Worm (Caenorhabditis elegans) whole organism, dauer: ENCODE results near the gene skr-10.

Experiments
- unc-62 ChIP-seq: sonication (generic microtip); optimal IDR thresholded peaks from 2 replicates; lab custom pipeline; 2017; ENCODE audit warnings: missing biosample characterization, missing genetic modification reagents, missing genetic modification characterization

skr-10 gene

DNA sequence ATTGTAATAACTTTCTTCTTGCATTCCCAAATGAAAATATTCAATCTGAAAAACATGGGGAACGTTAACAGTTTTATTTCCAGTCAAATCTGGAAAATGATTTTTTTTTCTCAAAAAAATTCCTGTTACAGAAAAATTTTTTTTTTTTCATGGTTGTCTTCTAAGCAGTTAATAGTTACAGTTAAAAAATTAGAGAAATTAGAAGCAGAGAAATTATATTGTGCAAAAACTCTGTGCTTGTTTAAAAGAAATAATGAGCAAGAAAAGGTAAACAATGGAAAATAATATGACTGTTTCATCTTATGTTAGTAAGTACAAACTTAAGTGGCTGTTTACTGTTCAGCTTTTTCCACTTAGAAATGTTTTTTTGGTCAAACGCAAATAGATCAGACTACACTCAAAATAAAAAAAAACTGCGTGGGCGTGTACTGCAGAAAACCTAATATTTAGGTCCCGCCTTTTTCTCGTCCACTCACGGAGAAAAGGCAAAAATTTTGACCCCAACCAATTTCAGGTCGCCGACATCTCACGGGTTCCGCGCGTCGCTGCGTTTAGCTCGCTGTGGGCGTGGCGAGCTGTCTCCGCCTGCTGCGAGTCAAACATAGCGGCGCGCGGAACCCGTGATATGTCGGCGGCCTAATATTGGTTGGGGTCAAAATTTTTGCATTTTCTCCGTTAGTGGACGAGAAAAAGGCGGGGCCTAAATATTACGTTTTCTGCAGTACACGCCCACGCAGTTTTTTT, 4.4 kb downstream of the skr-10 start, which contains the start of gene ifas-3:
Gene ifas-3 (minus strand): TSS at position 51 of the 744 bp plus-strand sequence.
- TF ChIP-seq unc-62, result no peak

- no peak for TF ChIP-seq unc-62
Measured at ce11 chrIV:15951640-15952039, 5.0 kb downstream of the skr-10 start, which contains the start of gene Y105C5B.15. TSS of gene Y105C5B.15 (plus strand) at chrIV:15951936.

- TF ChIP-seq unc-62, result no peak
Measured at ce11 chrIV:15953689-15954088, 7.1 kb downstream of the skr-10 start.

ce11 chrIV:15955349-15955748, 8.7 kb downstream of the skr-10 start:
- no peak for TF ChIP-seq unc-62

ce11 chrIV:15961069-15961468, 14.5 kb downstream of the skr-10 start:
- TF ChIP-seq unc-62, result no peak

- TF ChIP-seq unc-62, result no peak
Measured at ce11 chrIV:15962219-15962762, 15.7 kb downstream of the skr-10 start, which contains the start of gene lgc-19. TSS of gene lgc-19 (minus strand) at chrIV:15962712.

ce11 chrIV:15962801-15963200, 16.2 kb downstream of the skr-10 start, which contains the start of gene Y105C5B.17:
TSS of gene Y105C5B.17 (plus strand) at chrIV:15963101.
- TF ChIP-seq unc-62, result no peak

DNA sequence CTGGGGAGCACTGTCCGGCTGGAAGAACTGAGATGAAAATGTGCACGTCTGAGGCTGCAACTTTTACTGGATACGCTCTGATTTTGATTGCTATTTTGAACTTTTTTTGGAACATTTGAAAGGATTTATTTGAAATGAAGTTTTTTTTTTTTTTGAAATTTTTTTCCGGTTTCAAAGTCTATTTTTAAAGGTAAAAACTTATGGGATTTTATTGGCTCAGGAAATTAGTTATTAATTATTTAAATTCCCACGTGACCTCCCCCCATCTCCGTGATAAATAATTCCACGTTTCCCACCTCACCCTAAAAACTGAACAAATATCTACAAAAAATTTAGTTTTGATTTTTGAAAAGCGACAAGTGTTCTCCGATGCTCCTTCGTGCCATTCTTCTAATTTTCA, 17.7 kb downstream of the skr-10 start, which contains the start of gene Y105C5B.18:
Gene Y105C5B.18 (plus strand): TSS at position 301 of the 400 bp plus-strand sequence.
- no peak for TF ChIP-seq unc-62

ce11 chrIV:15983920-15984631, 37.5 kb downstream of the skr-10 start, which contains the start of gene Y105C5B.19:
TSS of gene Y105C5B.19 (minus strand) at chrIV:15983970.
- no peak for TF ChIP-seq unc-62

DNA sequence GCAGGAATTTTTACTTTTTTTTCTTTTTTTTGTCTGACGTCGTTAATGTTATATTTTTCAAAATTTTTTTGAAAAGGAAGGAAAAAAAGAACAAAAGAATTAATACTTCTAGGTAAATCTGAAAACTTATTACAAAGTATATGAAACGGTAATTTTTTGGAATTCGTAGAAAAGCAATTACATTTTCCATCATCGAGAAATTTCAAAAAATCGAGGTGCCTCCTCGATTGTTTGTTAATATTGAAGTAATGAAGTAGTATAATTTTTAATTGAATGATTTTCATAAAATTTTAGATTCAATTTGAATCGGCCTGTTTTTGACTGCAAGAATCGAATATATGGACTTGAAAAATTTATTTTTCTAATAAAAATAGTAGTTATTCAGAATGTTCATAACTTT, 44.8 kb downstream of the skr-10 start:
- TF ChIP-seq unc-62, result no peak

DNA sequence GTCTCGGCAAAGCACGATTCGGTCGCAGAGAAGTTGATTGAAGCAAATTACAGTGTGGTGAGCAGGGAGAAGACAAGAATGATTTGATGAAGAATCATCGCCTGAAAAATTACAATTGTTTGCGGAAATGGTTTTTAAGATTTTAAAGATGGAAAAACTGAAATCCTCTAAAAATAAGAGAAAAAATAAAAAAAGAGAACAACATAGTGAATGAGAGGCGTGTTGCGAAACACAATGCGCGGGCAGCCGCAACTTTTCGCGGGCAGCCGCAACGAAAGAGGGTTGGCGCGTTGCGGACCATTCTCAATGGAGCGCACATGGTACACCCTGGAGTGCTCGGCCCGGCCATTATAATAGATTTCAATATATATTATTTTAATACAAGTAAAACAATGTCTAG, 47.9 kb downstream of the skr-10 start, which contains the start of gene Y105C5B.20:
Gene Y105C5B.20 (minus strand): TSS at position 101 of the 400 bp plus-strand sequence.
- no peak for TF ChIP-seq unc-62
